Fruit fly (Drosophila melanogaster) S2 (cell line): Measurements from ENCODE around the gene Polr3F.

Experiments
- CG8478 ChIP-seq: fragments of >200 bp; optimal IDR thresholded peaks from 2 replicates; lab custom pipeline; 2018
- CTCF ChIP-seq, 2 experiments: fragments of >200 bp; optimal IDR thresholded peaks; 2 replicates each; lab custom pipeline; 2018

- no peak for TF ChIP-seq CG8478 (lab: Kevin White, UChicago)
- TF ChIP-seq CTCF (optimal IDR thresholded peaks at IDR 0.05; lab: Kevin White, UChicago), result no peak
These were observed 25.5 kb downstream of the Polr3F start for dm6 chr3R:22341652-22342051.
